Fruit fly (Drosophila melanogaster): ENCODE data around the gene CG14075.

- TF ChIP-seq Mnt (GFP tag; optimal IDR thresholded peaks at IDR 0.05) (no peak), Clk (GFP tag; optimal IDR thresholded peaks at IDR 0.05) (no peak), ovo (GFP tag; optimal IDR thresholded peaks at IDR 0.05) (no peak), CG14711 (tag; optimal IDR thresholded peaks at IDR 0.05) (no peak), pad (GFP tag; optimal IDR thresholded peaks at IDR 0.05) (no peak), CG33017 (tag; optimal IDR thresholded peaks at IDR 0.05) (no peak), bab1 (GFP tag; optimal IDR thresholded peaks at IDR 0.05) (no peak), Crg-1 (GFP tag; optimal IDR thresholded peaks at IDR 0.05) (no peak), CG12768 (GFP tag; optimal IDR thresholded peaks at IDR 0.05) (no peak)
These were observed 8.1 kb downstream of the CG14075 start for dm6 chr3L:18992820-18993219.

Measured in whole organism, adult.